Worm (Caenorhabditis elegans) whole organism, L1 larva: ENCODE measurements around the gene tra-1.
A peak's percentile ranks its signal among the peaks of the same experiment; 100 is the strongest.

Experiments used
- F16B12.6 ChIP-seq: fragments of 150-350 bp; optimal IDR thresholded peaks from 2 replicates; lab custom pipeline; 2014; ENCODE audit warnings: missing biosample characterization, missing genetic modification characterization
- Y116A8C.19 ChIP-seq: sonication (generic microtip); optimal IDR thresholded peaks from 2 replicates; lab custom pipeline; 2016; ENCODE audit warnings: missing compliant biosample characterization, missing genetic modification characterization, borderline replicate concordance
- aha-1 ChIP-seq: fragments of 150-350 bp; optimal IDR thresholded peaks from 2 replicates; lab custom pipeline; 2014; ENCODE audit warnings: missing biosample characterization, missing genetic modification characterization
- alr-1 ChIP-seq: fragments of 200-800 bp; sonication (Bioruptor generic); optimal IDR thresholded peaks from 2 replicates; lab custom pipeline; 2018; ENCODE audit warnings: borderline replicate concordance, mild to moderate bottlenecking, missing genetic modification characterization, missing compliant biosample characterization
- ceh-82 ChIP-seq, 3 experiments: fragments of 150-350 bp in 1 of 3; sonication (generic microtip) in 2 of 3; optimal IDR thresholded peaks; 2 replicates each; lab custom pipeline; 2014 to 2017; ENCODE audit warnings: missing biosample characterization in 3 of 3, missing genetic modification characterization in 3 of 3
- ces-1 ChIP-seq: fragments of 150-350 bp; optimal IDR thresholded peaks from 2 replicates; lab custom pipeline; 2014; ENCODE audit warnings: missing biosample characterization, missing genetic modification reagents, missing genetic modification characterization
- dpl-1 ChIP-seq, 3 experiments: fragments of 150-350 bp in 2 of 3; sonication (generic microtip) in 1 of 3; optimal IDR thresholded peaks; 2 replicates each; lab custom pipeline; 2014 to 2017; ENCODE audit warnings: missing biosample characterization in 3 of 3, missing genetic modification characterization in 3 of 3, missing genetic modification reagents in 3 of 3
- efl-1 ChIP-seq, 4 experiments: fragments of 150-350 bp; optimal IDR thresholded peaks in 3 of 4; peaks in 1 of 4; 1 replicate in 1 of 4; 2 replicates in 3 of 4; lab custom pipeline; 2014; ENCODE audit warnings: missing biosample characterization in 2 of 4, missing genetic modification characterization in 2 of 4, missing genetic modification reagents in 2 of 4
- egl-13 ChIP-seq: sonication (generic microtip); optimal IDR thresholded peaks from 2 replicates; lab custom pipeline; 2016; ENCODE audit warnings: missing genotype, missing genetic modification reagents, missing genetic modification characterization, missing compliant biosample characterization
- egl-27 ChIP-seq, 2 experiments: fragments of 150-350 bp in 1 of 2; sonication (generic microtip); optimal IDR thresholded peaks; 3 replicates each; lab custom pipeline; 2017 to 2018; ENCODE audit warnings: missing biosample characterization in 2 of 2, missing genetic modification characterization in 2 of 2, missing genetic modification reagents in 2 of 2
- elt-2 ChIP-seq: sonication (generic microtip); optimal IDR thresholded peaks from 2 replicates; lab custom pipeline; 2016; ENCODE audit warnings: missing genetic modification characterization, mild to moderate bottlenecking, inconsistent platforms, missing compliant biosample characterization, missing genetic modification reagents
- ets-5 ChIP-seq: fragments of 200-800 bp; sonication (Bioruptor generic); IDR thresholded peaks from 2 replicates; pipeline ENCODE4 v1.3.6; 2022; ENCODE audit warnings: missing genetic modification characterization, missing compliant biosample characterization
- fkh-4 ChIP-seq: sonication (generic microtip); optimal IDR thresholded peaks from 2 replicates; lab custom pipeline; 2016; ENCODE audit warnings: missing compliant biosample characterization, missing genetic modification characterization, borderline replicate concordance
- fos-1 ChIP-seq: fragments of 150-350 bp; optimal IDR thresholded peaks from 2 replicates; lab custom pipeline; 2014; ENCODE audit warnings: missing biosample characterization, missing genetic modification characterization
- hpl-2 ChIP-seq: fragments of 150-350 bp; optimal IDR thresholded peaks from 2 replicates; lab custom pipeline; 2014; ENCODE audit warnings: missing biosample characterization, missing genetic modification reagents, missing genetic modification characterization
- irx-1 ChIP-seq: sonication (generic microtip); optimal IDR thresholded peaks from 2 replicates; lab custom pipeline; 2016; ENCODE audit warnings: missing genetic modification characterization, missing compliant biosample characterization
- isw-1 ChIP-seq: fragments of 200-800 bp; sonication (Bioruptor generic); IDR thresholded peaks from 2 replicates; pipeline ENCODE4 v1.3.6; 2022; ENCODE audit warnings: missing genetic modification characterization, missing compliant biosample characterization
- jun-1 ChIP-seq: fragments of 150-350 bp; optimal IDR thresholded peaks from 2 replicates; lab custom pipeline; 2014; ENCODE audit warnings: missing biosample characterization, missing genetic modification reagents, missing genetic modification characterization
- lin-13 ChIP-seq: fragments of 150-350 bp; optimal IDR thresholded peaks from 2 replicates; lab custom pipeline; 2014; ENCODE audit warnings: missing biosample characterization, missing genetic modification reagents, missing genetic modification characterization
- lin-14 ChIP-seq: fragments of 200-800 bp; sonication (Bioruptor generic); optimal IDR thresholded peaks from 2 replicates; lab custom pipeline; 2018; ENCODE audit warnings: mild to moderate bottlenecking, missing genetic modification characterization, moderate library complexity, missing compliant biosample characterization
- lin-35 ChIP-seq, 2 experiments: fragments of 150-350 bp; optimal IDR thresholded peaks; 2 replicates each; lab custom pipeline; 2014; ENCODE audit warnings: missing biosample characterization in 2 of 2, missing genetic modification characterization in 2 of 2, missing genetic modification reagents in 2 of 2
- lin-39 ChIP-seq: fragments of 150-350 bp; optimal IDR thresholded peaks from 2 replicates; lab custom pipeline; 2014; ENCODE audit warnings: missing biosample characterization, missing genetic modification reagents, missing genetic modification characterization
- lir-3 ChIP-seq: sonication (generic microtip); optimal IDR thresholded peaks from 2 replicates; lab custom pipeline; 2016; ENCODE audit warnings: mild to moderate bottlenecking, missing genetic modification characterization, moderate library complexity, missing compliant biosample characterization; ENCODE audit not compliant: poor library complexity
- lsy-2 ChIP-seq, 2 experiments: fragments of 150-350 bp; optimal IDR thresholded peaks; 2 replicates each; lab custom pipeline; 2014; ENCODE audit warnings: missing biosample characterization in 2 of 2, missing genetic modification characterization in 2 of 2
- mab-9 ChIP-seq: fragments of 200-800 bp; sonication (Bioruptor generic); IDR thresholded peaks from 2 replicates; pipeline ENCODE4 v1.3.6; 2022; ENCODE audit warnings: missing genetic modification reagents, missing genetic modification characterization, missing compliant biosample characterization
- mef-2 ChIP-seq: fragments of 150-350 bp; optimal IDR thresholded peaks from 2 replicates; lab custom pipeline; 2014; ENCODE audit warnings: missing biosample characterization, missing genetic modification characterization
- mep-1 ChIP-seq: fragments of 150-350 bp; optimal IDR thresholded peaks from 2 replicates; lab custom pipeline; 2014; ENCODE audit warnings: missing biosample characterization, missing genetic modification characterization
- nhr-12 ChIP-seq: sonication (generic microtip); optimal IDR thresholded peaks from 2 replicates; lab custom pipeline; 2017; ENCODE audit warnings: missing biosample characterization, missing genetic modification characterization
- nhr-19 ChIP-seq: fragments of 200-800 bp; sonication (Bioruptor generic); conservative IDR thresholded peaks from 2 replicates; pipeline ENCODE4 v1.3.6; 2022; ENCODE audit warnings: missing genetic modification characterization, missing compliant biosample characterization
- nhr-20 ChIP-seq: sonication (generic microtip); optimal IDR thresholded peaks from 2 replicates; lab custom pipeline; 2016; ENCODE audit warnings: mild to moderate bottlenecking, missing genetic modification characterization, missing compliant biosample characterization
- nhr-237 ChIP-seq: fragments of 150-350 bp; optimal IDR thresholded peaks from 2 replicates; lab custom pipeline; 2014; ENCODE audit warnings: missing biosample characterization, missing genetic modification characterization
- nhr-47 ChIP-seq: sonication (generic microtip); optimal IDR thresholded peaks from 2 replicates; lab custom pipeline; 2016; ENCODE audit warnings: mild to moderate bottlenecking, missing genetic modification characterization, moderate library complexity, missing compliant biosample characterization
- nhr-71 ChIP-seq: sonication (generic microtip); optimal IDR thresholded peaks from 2 replicates; lab custom pipeline; 2016; ENCODE audit warnings: mild to moderate bottlenecking, missing genetic modification characterization, moderate library complexity, missing compliant biosample characterization
- nhr-84 ChIP-seq: sonication (generic microtip); optimal IDR thresholded peaks from 2 replicates; lab custom pipeline; 2017; ENCODE audit warnings: missing biosample characterization, missing genetic modification characterization
- nhr-85 ChIP-seq: sonication (generic microtip); peaks from one replicate; lab custom pipeline; 2016; ENCODE audit warnings: missing genetic modification characterization, inconsistent platforms, missing compliant biosample characterization
- nhr-90 ChIP-seq: sonication (generic microtip); optimal IDR thresholded peaks from 2 replicates; lab custom pipeline; 2016; ENCODE audit warnings: mild to moderate bottlenecking, missing genetic modification characterization, missing compliant biosample characterization; ENCODE audit not compliant: poor library complexity
- pag-3 ChIP-seq: sonication (generic microtip); optimal IDR thresholded peaks from 2 replicates; lab custom pipeline; 2017; ENCODE audit warnings: missing genetic modification characterization, mild to moderate bottlenecking, missing compliant biosample characterization, antibody characterized with exemption, borderline replicate concordance; ENCODE audit not compliant: insufficient read depth
- pax-3 ChIP-seq: fragments of 200-800 bp; sonication (Bioruptor generic); optimal IDR thresholded peaks from 2 replicates; lab custom pipeline; 2018; ENCODE audit warnings: mild to moderate bottlenecking, missing genetic modification characterization, moderate library complexity, missing compliant biosample characterization
- skn-1 ChIP-seq: fragments of 150-350 bp; optimal IDR thresholded peaks from 2 replicates; lab custom pipeline; 2014; ENCODE audit warnings: missing biosample characterization, missing genetic modification characterization
- sox-4 ChIP-seq: sonication (generic microtip); optimal IDR thresholded peaks from 2 replicates; lab custom pipeline; 2016; ENCODE audit warnings: missing genetic modification characterization, missing compliant biosample characterization
- swsn-7 ChIP-seq: sonication (generic microtip); optimal IDR thresholded peaks from 2 replicates; lab custom pipeline; 2016; ENCODE audit warnings: missing genetic modification characterization, missing compliant biosample characterization
- tbx-2 ChIP-seq: sonication (generic microtip); optimal IDR thresholded peaks from 2 replicates; lab custom pipeline; 2016; ENCODE audit warnings: missing genetic modification characterization, missing compliant biosample characterization
- tlp-1 ChIP-seq: fragments of 150-350 bp; optimal IDR thresholded peaks from 2 replicates; lab custom pipeline; 2014; ENCODE audit warnings: missing biosample characterization, missing genetic modification characterization
- unc-130 ChIP-seq: fragments of 150-350 bp; optimal IDR thresholded peaks from 2 replicates; lab custom pipeline; 2017; ENCODE audit warnings: missing biosample characterization, missing genetic modification characterization, inconsistent platforms
- unc-30 ChIP-seq: sonication (generic microtip); optimal IDR thresholded peaks from 2 replicates; lab custom pipeline; 2017; ENCODE audit warnings: missing biosample characterization, missing genetic modification characterization
- unc-62 ChIP-seq: fragments of 150-350 bp; optimal IDR thresholded peaks from 2 replicates; lab custom pipeline; 2014; ENCODE audit warnings: missing biosample characterization, missing genetic modification reagents, missing genetic modification characterization
- vab-15 ChIP-seq: sonication (generic microtip); optimal IDR thresholded peaks from 2 replicates; lab custom pipeline; 2017; ENCODE audit warnings: missing genotype, mild to moderate bottlenecking, missing genetic modification characterization, missing compliant biosample characterization
- zip-4 ChIP-seq: fragments of 200-800 bp; sonication (Bioruptor generic); optimal IDR thresholded peaks from 2 replicates; lab custom pipeline; 2018; ENCODE audit warnings: mild to moderate bottlenecking, missing genetic modification characterization, moderate library complexity, missing compliant biosample characterization
- ztf-4 ChIP-seq: fragments of 150-350 bp; optimal IDR thresholded peaks from 2 replicates; lab custom pipeline; 2014; ENCODE audit warnings: missing biosample characterization, missing genetic modification characterization

The tra-1 gene

ce11 chrIII:11237741-11238140, 42.7 kb upstream of the tra-1 start:
- TF ChIP-seq ets-5 = 0 out of 2 replicates have a peak, but pooled peaks have one; percentile 55
- TF ChIP-seq nhr-85 = peak; percentile 37
- TF ChIP-seq efl-1 (optimal IDR thresholded peaks at IDR 0.05; lab: Kevin White, UChicago) = no peak
- TF ChIP-seq efl-1 (GFP tag; optimal IDR thresholded peaks at IDR 0.05 in 1 of 2; lab: Kevin White, UChicago) = peak in 1 of 2 experiments; percentile 81
- no peak for TF ChIP-seq sox-4 (tag; lab: Kevin White, UChicago)
- no peak for TF ChIP-seq ztf-4 (tag; lab: Kevin White, UChicago)

ce11 chrIII:11236788-11237187, 41.8 kb upstream of the tra-1 start, which contains the start of the genes Y47D3A.14 and aakb-2:
Gene Y47D3A.14 (minus strand): TSS chrIII:11236868.
Gene aakb-2 (plus strand): TSS chrIII:11237143.
- TF ChIP-seq zip-4 = no peak
- TF ChIP-seq nhr-90 (tag; lab: Kevin White, UChicago) = peak; percentile 38
- TF ChIP-seq fos-1 (tag; lab: Kevin White, UChicago) = no peak
- TF ChIP-seq nhr-237 = no peak
- TF ChIP-seq lir-3 (tag; lab: Kevin White, UChicago) = no peak
- TF ChIP-seq skn-1 (tag; lab: Kevin White, UChicago) = peak; percentile 66
- peak; percentile 87 for TF ChIP-seq unc-130 (tag; lab: Kevin White, UChicago)
- TF ChIP-seq egl-13 (tag; lab: Kevin White, UChicago) = no peak
- TF ChIP-seq pax-3 (tag; lab: Kevin White, UChicago) = no peak
- peak; percentile 62 for TF ChIP-seq swsn-7 (tag; lab: Kevin White, UChicago)
- no peak for TF ChIP-seq egl-27 (tag; optimal IDR thresholded peaks at IDR 0.05; lab: Kevin White, UChicago)
- TF ChIP-seq unc-30 (tag; lab: Kevin White, UChicago) = no peak
- peak; percentile 23 for TF ChIP-seq F16B12.6
- TF ChIP-seq unc-62 (GFP tag; lab: Kevin White, UChicago) = no peak
- TF ChIP-seq lsy-2 (tag; optimal IDR thresholded peaks at IDR 0.05; lab: Kevin White, UChicago) = peak; percentile 63 to 66
- no peak for TF ChIP-seq aha-1
- no peak for TF ChIP-seq mab-9 (GFP tag; lab: Robert Waterston, UW)
- TF ChIP-seq tbx-2 = peak; percentile 52
- TF ChIP-seq mef-2 (tag; lab: Kevin White, UChicago) = no peak
- TF ChIP-seq hpl-2 (GFP tag; lab: Kevin White, UChicago) = no peak
- TF ChIP-seq lin-13 = no peak
- no peak for TF ChIP-seq ces-1 (GFP tag; lab: Kevin White, UChicago)
- TF ChIP-seq nhr-12 (tag; lab: Kevin White, UChicago) = no peak
- TF ChIP-seq nhr-19 (GFP tag; lab: Robert Waterston, UW) = peak; percentile 50
- no peak for TF ChIP-seq jun-1 (tag; lab: Kevin White, UChicago)
- peak; percentile 19 to 49 for TF ChIP-seq efl-1 (optimal IDR thresholded peaks at IDR 0.05; lab: Kevin White, UChicago)
- peak in 1 of 2 experiments; percentile 60 for TF ChIP-seq efl-1 (GFP tag; optimal IDR thresholded peaks at IDR 0.05 in 1 of 2; lab: Kevin White, UChicago)
- TF ChIP-seq lin-35 (GFP tag; optimal IDR thresholded peaks at IDR 0.05; lab: Kevin White, UChicago) = peak; percentile 38 to 55
- TF ChIP-seq vab-15 (tag; lab: Kevin White, UChicago) = no peak
- TF ChIP-seq nhr-71 (tag; lab: Kevin White, UChicago) = no peak
- peak; percentile 60 for TF ChIP-seq nhr-20 (tag; lab: Kevin White, UChicago)
- TF ChIP-seq nhr-47 (tag; lab: Kevin White, UChicago) = peak; percentile 53
- TF ChIP-seq elt-2 (tag; lab: Kevin White, UChicago) = no peak
- peak; percentile 64 for TF ChIP-seq lin-14 (GFP tag; lab: Kevin White, UChicago)
- TF ChIP-seq alr-1 = no peak
- no peak for TF ChIP-seq tlp-1 (tag; lab: Kevin White, UChicago)
- no peak for TF ChIP-seq fkh-4 (tag; lab: Kevin White, UChicago)
- peak; percentile 60 for TF ChIP-seq mep-1
- no peak for TF ChIP-seq isw-1 (GFP tag; lab: Robert Waterston, UW)
- peak; percentile 14 to 56 (median 33) for TF ChIP-seq ceh-82 (tag; optimal IDR thresholded peaks at IDR 0.05; lab: Kevin White, UChicago)
- no peak for TF ChIP-seq Y116A8C.19 (tag; lab: Kevin White, UChicago)
- peak; percentile 71 for TF ChIP-seq nhr-85
- TF ChIP-seq nhr-84 (tag; lab: Kevin White, UChicago) = no peak
- no peak for TF ChIP-seq pag-3 (tag; lab: Kevin White, UChicago)
- no peak for TF ChIP-seq irx-1
- no peak for TF ChIP-seq lin-39 (tag; lab: Kevin White, UChicago)
- peak; percentile 16 to 65 (median 39) for TF ChIP-seq dpl-1 (GFP tag; optimal IDR thresholded peaks at IDR 0.05; lab: Kevin White, UChicago)
